Worm (Caenorhabditis elegans): ENCODE measurements around the gene xbp-1.

The xbp-1 gene

ce11 chrIII:4193659-4194103 is at the start of gene xbp-1 (continued):
- TF ChIP-seq lin-38 (GFP tag; IDR thresholded peaks at IDR 0.05), result peak; percentile 71
- no peak for TF ChIP-seq lin-15B (tag; optimal IDR thresholded peaks at IDR 0.05)
- TF ChIP-seq hlh-11 (tag; optimal IDR thresholded peaks at IDR 0.05), result peak; percentile 98

- TF ChIP-seq Y5F2A.4 (GFP tag; optimal IDR thresholded peaks at IDR 0.05), result no peak
- peak; percentile 15 for TF ChIP-seq zip-2 (tag; optimal IDR thresholded peaks at IDR 0.05)
- TF ChIP-seq Y105C5A.15 (GFP tag; IDR thresholded peaks at IDR 0.05), result no peak
- TF ChIP-seq ceh-28 (tag; optimal IDR thresholded peaks at IDR 0.05), result no peak
- TF ChIP-seq jun-1 (tag; optimal IDR thresholded peaks at IDR 0.05), result peak; percentile 16
- peak; percentile 79 for TF ChIP-seq hlh-11 (tag; optimal IDR thresholded peaks at IDR 0.05)
- TF ChIP-seq daf-16 (GFP tag; optimal IDR thresholded peaks at IDR 0.05), result no peak
- peak; percentile 65 for TF ChIP-seq daf-16 (tag; optimal IDR thresholded peaks at IDR 0.05)
- TF ChIP-seq ama-1 (optimal IDR thresholded peaks at IDR 0.05), result peak; percentile 35
- TF ChIP-seq lsy-2 (tag; optimal IDR thresholded peaks at IDR 0.05), result peak; percentile 88 to 99
- no peak for TF ChIP-seq aly-2 (tag; optimal IDR thresholded peaks at IDR 0.05)
- no peak for TF ChIP-seq duxl-1 (tag; optimal IDR thresholded peaks at IDR 0.05; ENCODE audit: poor library complexity)
- peak; percentile 5 for TF ChIP-seq rbr-2 (tag; optimal IDR thresholded peaks at IDR 0.05)
- peak; percentile 64 for TF ChIP-seq nhr-11 (tag; optimal IDR thresholded peaks at IDR 0.05)
- peak in 1 of 2 experiments; percentile 26 for TF ChIP-seq hif-1 (tag; optimal IDR thresholded peaks at IDR 0.05)
- TF ChIP-seq lin-13 (GFP tag; optimal IDR thresholded peaks at IDR 0.05), result peak; percentile 4
- peak; percentile 64 for TF ChIP-seq lin-38 (GFP tag; IDR thresholded peaks at IDR 0.05)
- no peak for TF ChIP-seq ces-1 (GFP tag; optimal IDR thresholded peaks at IDR 0.05)
- TF ChIP-seq T20F7.1 (GFP tag; optimal IDR thresholded peaks at IDR 0.05), result peak; percentile 53
- TF ChIP-seq saeg-2 (GFP tag; IDR thresholded peaks at IDR 0.05), result no peak
- peak; percentile 97 for TF ChIP-seq dpl-1 (GFP tag; optimal IDR thresholded peaks at IDR 0.05)
- TF ChIP-seq nhr-48 (tag; optimal IDR thresholded peaks at IDR 0.05), result no peak
- TF ChIP-seq ctbp-1 (GFP tag; IDR thresholded peaks at IDR 0.05), result peak; percentile 48; the same call in 1 of the 2 replicates
- peak; percentile 85 for TF ChIP-seq hlh-30 (tag; optimal IDR thresholded peaks at IDR 0.05; ENCODE audit: insufficient read depth)
- TF ChIP-seq hmg-1.1 (GFP tag; IDR thresholded peaks at IDR 0.05), result peak; percentile 51; the same call in 1 of the 2 replicates
- no peak for TF ChIP-seq vab-7 (GFP tag; IDR thresholded peaks at IDR 0.05)
- TF ChIP-seq nhr-77 (tag; optimal IDR thresholded peaks at IDR 0.05), result peak; percentile 47
- no peak; the same call in 1 of the 2 replicates for TF ChIP-seq pha-4 (GFP tag; IDR thresholded peaks at IDR 0.05)
- TF ChIP-seq pha-4 (tag; optimal IDR thresholded peaks at IDR 0.05), result peak; percentile 48
- TF ChIP-seq dmd-6 (GFP tag; IDR thresholded peaks at IDR 0.05), result peak; percentile 49
- peak; percentile 68 for TF ChIP-seq nhr-28 (tag; optimal IDR thresholded peaks at IDR 0.05)
- TF ChIP-seq mep-1 (tag; optimal IDR thresholded peaks at IDR 0.05), result peak; percentile 69
- TF ChIP-seq mdl-1 (tag; optimal IDR thresholded peaks at IDR 0.05), result peak in 1 of 2 experiments; percentile 59
- TF ChIP-seq mes-2 (tag; optimal IDR thresholded peaks at IDR 0.05; ENCODE audit: poor library complexity, severe bottlenecking), result peak; percentile 83
Observed at ce11 chrIII:4150919-4151318, 42.7 kb upstream of the xbp-1 start.

- TF ChIP-seq F49E8.2 (tag; optimal IDR thresholded peaks at IDR 0.05; ENCODE audit: borderline replicate concordance), result peak; percentile 27
- no peak for TF ChIP-seq mxl-2 (GFP tag; conservative IDR thresholded peaks at IDR 0.05)
- TF ChIP-seq nhr-11 (tag; optimal IDR thresholded peaks at IDR 0.05), result peak; percentile 52
- no peak for TF ChIP-seq attf-4 (tag; optimal IDR thresholded peaks at IDR 0.05)
- TF ChIP-seq nhr-28 (tag; optimal IDR thresholded peaks at IDR 0.05), result peak; percentile 38
- no peak for TF ChIP-seq snpc-1.2 (GFP tag; IDR thresholded peaks at IDR 0.05)
- TF ChIP-seq daf-19 (GFP tag; conservative IDR thresholded peaks at IDR 0.05), result no peak
- peak; percentile 51 for TF ChIP-seq T20F7.1 (GFP tag; optimal IDR thresholded peaks at IDR 0.05)
- TF ChIP-seq dve-1 (tag; optimal IDR thresholded peaks at IDR 0.05; ENCODE audit: insufficient read depth), result peak; percentile 27
- TF ChIP-seq mep-1 (tag; optimal IDR thresholded peaks at IDR 0.05), result peak; percentile 4
- TF ChIP-seq lsy-2 (tag; optimal IDR thresholded peaks at IDR 0.05), result peak in 1 of 2 experiments; percentile 57
Observed at ce11 chrIII:4151548-4152104, 42.0 kb upstream of the xbp-1 start, which contains the start of the genes wht-3 and har-1. Gene wht-3, minus strand, starts transcription at chrIII:4151598. Gene har-1, plus strand, starts transcription at chrIII:4152054.
